Fruit fly (Drosophila melanogaster) whole organism, prepupa: ENCODE results near the gene CG17931.

Experiments
- Blimp-1 ChIP-seq: fragments of 200-800 bp; sonication (Bioruptor generic); optimal IDR thresholded peaks from 3 replicates; lab custom pipeline; 2017; ENCODE audit warnings: missing biosample characterization, missing genetic modification characterization, mild to moderate bottlenecking, moderate library complexity, missing genetic modification reagents
- CG10631 ChIP-seq: fragments of 200-800 bp; sonication (Bioruptor generic); optimal IDR thresholded peaks from 2 replicates; lab custom pipeline; 2016; ENCODE audit warnings: missing biosample characterization, missing genetic modification characterization
- CG10669 ChIP-seq: fragments of 200-800 bp; sonication (Bioruptor generic); optimal IDR thresholded peaks from 3 replicates; lab custom pipeline; 2018; ENCODE audit warnings: missing biosample characterization, mild to moderate bottlenecking, missing genetic modification characterization, moderate library complexity
- CG11762 ChIP-seq: fragments of 200-800 bp; sonication (Bioruptor generic); optimal IDR thresholded peaks from 3 replicates; lab custom pipeline; 2016; ENCODE audit warnings: missing biosample characterization, missing genetic modification characterization; ENCODE audit not compliant: insufficient read depth
- CG11902 ChIP-seq: fragments of 200-800 bp; sonication (Bioruptor generic); optimal IDR thresholded peaks from 3 replicates; lab custom pipeline; 2016; ENCODE audit warnings: missing biosample characterization, missing genetic modification characterization
- CG15336 ChIP-seq: fragments of 200-800 bp; sonication (Bioruptor generic); IDR thresholded peaks from 2 replicates; pipeline ENCODE4 v1.3.6; 2022; ENCODE audit warnings: missing biosample characterization, missing genetic modification characterization
- CG1621 ChIP-seq: fragments of 200-800 bp; sonication (Bioruptor generic); optimal IDR thresholded peaks from 3 replicates; lab custom pipeline; 2018; ENCODE audit warnings: missing biosample characterization, mild to moderate bottlenecking, missing genetic modification characterization
- CG31627 ChIP-seq: fragments of 200-800 bp; sonication (Bioruptor generic); optimal IDR thresholded peaks from 3 replicates; lab custom pipeline; 2016; ENCODE audit warnings: missing biosample characterization, missing genetic modification characterization
- CG32006 ChIP-seq: fragments of 200-800 bp; sonication (Bioruptor generic); optimal IDR thresholded peaks from 3 replicates; lab custom pipeline; 2017; ENCODE audit warnings: missing biosample characterization, mild to moderate bottlenecking, missing genetic modification characterization
- CG34406 ChIP-seq: fragments of 200-800 bp; sonication (Bioruptor generic); optimal IDR thresholded peaks from 3 replicates; lab custom pipeline; 2016; ENCODE audit warnings: missing biosample characterization, missing genetic modification characterization
- CG3919 ChIP-seq: fragments of 200-800 bp; sonication (Bioruptor generic); optimal IDR thresholded peaks from 3 replicates; lab custom pipeline; 2016; ENCODE audit warnings: missing biosample characterization, missing genetic modification characterization
- CG4318 ChIP-seq: fragments of 200-800 bp; sonication (Bioruptor generic); optimal IDR thresholded peaks from 3 replicates; lab custom pipeline; 2017; ENCODE audit warnings: missing biosample characterization, mild to moderate bottlenecking, missing genetic modification characterization
- CG6163 ChIP-seq: fragments of 200-800 bp; sonication (Bioruptor generic); IDR thresholded peaks from 3 replicates; pipeline ENCODE4 v1.3.6; 2022; ENCODE audit warnings: missing biosample characterization, missing genetic modification characterization
- CG6276 ChIP-seq: fragments of 200-800 bp; sonication (Bioruptor generic); optimal IDR thresholded peaks from 2 replicates; lab custom pipeline; 2017; ENCODE audit warnings: missing biosample characterization, mild to moderate bottlenecking, missing genetic modification characterization
- CG6792 ChIP-seq: fragments of 200-800 bp; sonication (Bioruptor generic); optimal IDR thresholded peaks from 3 replicates; lab custom pipeline; 2016; ENCODE audit warnings: missing biosample characterization, missing genetic modification characterization
- CG6854 ChIP-seq: fragments of 200-800 bp; sonication (Bioruptor generic); optimal IDR thresholded peaks from 2 replicates; lab custom pipeline; 2017; ENCODE audit warnings: missing biosample characterization, mild to moderate bottlenecking, missing genetic modification characterization
- CG7368 ChIP-seq: fragments of 200-800 bp; sonication (Bioruptor generic); optimal IDR thresholded peaks from 3 replicates; lab custom pipeline; 2016; ENCODE audit warnings: missing biosample characterization, missing genetic modification characterization
- CG8119 ChIP-seq: fragments of 200-800 bp; sonication (Bioruptor generic); IDR thresholded peaks from 3 replicates; pipeline ENCODE4 v1.3.6; 2022; ENCODE audit warnings: missing biosample characterization, missing genetic modification characterization
- CG8319 ChIP-seq: fragments of 200-800 bp; sonication (Bioruptor generic); optimal IDR thresholded peaks from 3 replicates; lab custom pipeline; 2016; ENCODE audit warnings: missing biosample characterization, missing genetic modification characterization
- CG8632 ChIP-seq: fragments of 200-800 bp; sonication (Bioruptor generic); optimal IDR thresholded peaks from 3 replicates; lab custom pipeline; 2016; ENCODE audit warnings: missing biosample characterization, missing genetic modification characterization
- CG9139 ChIP-seq: fragments of 200-800 bp; sonication (Bioruptor generic); optimal IDR thresholded peaks from 3 replicates; lab custom pipeline; 2017; ENCODE audit warnings: missing biosample characterization, mild to moderate bottlenecking, missing genetic modification characterization
- Eip75B ChIP-seq: fragments of 200-800 bp; sonication (Bioruptor generic); optimal IDR thresholded peaks from 3 replicates; lab custom pipeline; 2016; ENCODE audit warnings: missing biosample characterization, missing genetic modification characterization
- Eip78C ChIP-seq: fragments of 200-800 bp; sonication (Bioruptor generic); peaks from one replicate; lab custom pipeline; 2016; ENCODE audit warnings: missing biosample characterization, missing genetic modification characterization
- Ets21C ChIP-seq: fragments of 200-800 bp; sonication (Bioruptor generic); optimal IDR thresholded peaks from 3 replicates; lab custom pipeline; 2016; ENCODE audit warnings: missing biosample characterization, missing genetic modification characterization
- Gug ChIP-seq: fragments of 200-800 bp; sonication (Bioruptor generic); IDR thresholded peaks from 2 replicates; pipeline ENCODE4 v1.3.6; 2022; ENCODE audit warnings: missing biosample characterization, missing genetic modification characterization
- Hr38 ChIP-seq: sonication (Bioruptor generic); optimal IDR thresholded peaks from 2 replicates; lab custom pipeline; 2016; ENCODE audit warnings: missing biosample characterization, missing genetic modification characterization
- Hr39 ChIP-seq: fragments of 200-800 bp; sonication (Bioruptor generic); optimal IDR thresholded peaks from 2 replicates; lab custom pipeline; 2016; ENCODE audit warnings: missing biosample characterization, missing genetic modification characterization
- Hr4 ChIP-seq: fragments of 200-800 bp; sonication (Bioruptor generic); optimal IDR thresholded peaks from 3 replicates; lab custom pipeline; 2016; ENCODE audit warnings: missing biosample characterization, missing genetic modification characterization
- Lpt ChIP-seq: fragments of 200-800 bp; sonication (Bioruptor generic); optimal IDR thresholded peaks from 3 replicates; lab custom pipeline; 2016; ENCODE audit warnings: missing biosample characterization, missing genetic modification characterization
- Met ChIP-seq: fragments of 200-800 bp; sonication (Bioruptor generic); optimal IDR thresholded peaks from 3 replicates; lab custom pipeline; 2016; ENCODE audit warnings: missing biosample characterization, missing genetic modification characterization
- OdsH ChIP-seq: fragments of 200-800 bp; sonication (Bioruptor generic); optimal IDR thresholded peaks from 3 replicates; lab custom pipeline; 2016; ENCODE audit warnings: missing biosample characterization, missing genetic modification characterization
- Smox ChIP-seq: fragments of 200-800 bp; sonication (Bioruptor generic); optimal IDR thresholded peaks from 3 replicates; lab custom pipeline; 2016; ENCODE audit warnings: missing biosample characterization, missing genetic modification characterization
- Sox14 ChIP-seq: fragments of 200-800 bp; sonication (Bioruptor generic); optimal IDR thresholded peaks from 3 replicates; lab custom pipeline; 2016; ENCODE audit warnings: missing biosample characterization, missing genetic modification characterization
- Sox15 ChIP-seq: fragments of 200-800 bp; sonication (Bioruptor generic); optimal IDR thresholded peaks from 3 replicates; lab custom pipeline; 2016; ENCODE audit warnings: missing biosample characterization, missing genetic modification characterization
- achi ChIP-seq: fragments of 200-800 bp; sonication (Bioruptor generic); optimal IDR thresholded peaks from 3 replicates; lab custom pipeline; 2016; ENCODE audit warnings: missing biosample characterization, missing genetic modification characterization
- acj6 ChIP-seq: fragments of 200-800 bp; sonication (Bioruptor generic); optimal IDR thresholded peaks from 3 replicates; lab custom pipeline; 2016; ENCODE audit warnings: missing biosample characterization, missing genetic modification characterization
- cyc ChIP-seq: fragments of 200-800 bp; sonication (Bioruptor generic); optimal IDR thresholded peaks from 3 replicates; lab custom pipeline; 2016; ENCODE audit warnings: missing biosample characterization, missing genetic modification characterization
- dac ChIP-seq: fragments of 200-800 bp; sonication (Bioruptor generic); optimal IDR thresholded peaks from 2 replicates; lab custom pipeline; 2017; ENCODE audit warnings: missing biosample characterization, mild to moderate bottlenecking, missing genetic modification characterization
- eg ChIP-seq: fragments of 200-800 bp; sonication (Bioruptor generic); IDR thresholded peaks from 3 replicates; pipeline ENCODE4 v1.3.6; 2022; ENCODE audit warnings: missing biosample characterization, missing genetic modification characterization
- esn ChIP-seq: fragments of 200-800 bp; sonication (Bioruptor generic); optimal IDR thresholded peaks from 2 replicates; lab custom pipeline; 2016; ENCODE audit warnings: missing biosample characterization, mild to moderate bottlenecking, missing genetic modification characterization, moderate library complexity
- fkh ChIP-seq: fragments of 200-800 bp; sonication (Bioruptor generic); optimal IDR thresholded peaks from 3 replicates; lab custom pipeline; 2017; ENCODE audit warnings: missing biosample characterization, mild to moderate bottlenecking, missing genetic modification characterization, moderate library complexity
- lz ChIP-seq: fragments of 200-800 bp; sonication (Bioruptor generic); optimal IDR thresholded peaks from 3 replicates; lab custom pipeline; 2016; ENCODE audit warnings: missing biosample characterization, missing genetic modification characterization
- net ChIP-seq: fragments of 200-800 bp; sonication (Bioruptor generic); optimal IDR thresholded peaks from 3 replicates; lab custom pipeline; 2016; ENCODE audit warnings: missing biosample characterization, missing genetic modification characterization
- pdm3 ChIP-seq: fragments of 200-800 bp; sonication (Bioruptor generic); optimal IDR thresholded peaks from 3 replicates; lab custom pipeline; 2016; ENCODE audit warnings: missing biosample characterization, missing genetic modification characterization
- salr ChIP-seq, 2 experiments: fragments of 200-800 bp; sonication (Bioruptor generic); optimal IDR thresholded peaks; 3 replicates each; lab custom pipeline; 2016 to 2018; ENCODE audit warnings: missing biosample characterization in 2 of 2, missing genetic modification characterization in 2 of 2, mild to moderate bottlenecking in 1 of 2
- svp ChIP-seq: fragments of 200-800 bp; sonication (Bioruptor generic); peaks from one replicate; lab custom pipeline; 2016; ENCODE audit warnings: missing biosample characterization, missing genetic modification characterization
- topi ChIP-seq: fragments of 200-800 bp; sonication (Bioruptor generic); optimal IDR thresholded peaks from 3 replicates; lab custom pipeline; 2016; ENCODE audit warnings: missing biosample characterization, missing genetic modification characterization

CG17931 gene

dm6 chr3R:16337053-16337385 is 22.2 kb downstream of the CG17931 start (continued):
- TF ChIP-seq CG11902 (GFP tag; lab: Kevin White, UChicago): peak; percentile 17
- TF ChIP-seq eg: 0 out of 3 replicates have a peak, but pooled peaks have one; percentile 49
- TF ChIP-seq CG6854 (GFP tag; lab: Kevin White, UChicago): no peak
- TF ChIP-seq net (GFP tag; lab: Kevin White, UChicago): peak; percentile 40
- no peak for TF ChIP-seq fkh
- no peak for TF ChIP-seq CG4318 (GFP tag; lab: Kevin White, UChicago)
- peak; percentile 40 for TF ChIP-seq Gug (GFP tag; lab: Robert Waterston, UW)
- TF ChIP-seq Met (GFP tag; lab: Kevin White, UChicago): peak; percentile 40
- TF ChIP-seq CG11762: no peak
- TF ChIP-seq CG31627 (GFP tag; lab: Kevin White, UChicago): peak; percentile 14

- TF ChIP-seq eg: 0 out of 3 replicates have a peak, but pooled peaks have one; percentile 43
- peak in 1 of 2 experiments; percentile 60 for TF ChIP-seq salr (GFP tag; optimal IDR thresholded peaks at IDR 0.05; lab: Kevin White, UChicago)
- TF ChIP-seq CG4318 (GFP tag; lab: Kevin White, UChicago): peak; percentile 70
- TF ChIP-seq CG7368 (GFP tag; lab: Kevin White, UChicago): no peak
- peak; percentile 38 for TF ChIP-seq Sox14 (GFP tag; lab: Kevin White, UChicago)
- peak; percentile 62 for TF ChIP-seq lz (GFP tag; lab: Kevin White, UChicago)
- peak; percentile 28 for TF ChIP-seq CG34406 (GFP tag; lab: Kevin White, UChicago)
- TF ChIP-seq dac: peak; percentile 77
- peak; percentile 17 for TF ChIP-seq achi (GFP tag; lab: Kevin White, UChicago)
- TF ChIP-seq topi: peak; percentile 56
- TF ChIP-seq CG11762: peak; percentile 27
- peak; percentile 46 for TF ChIP-seq CG31627 (GFP tag; lab: Kevin White, UChicago)
- peak; percentile 10 for TF ChIP-seq Lpt (GFP tag; lab: Kevin White, UChicago)
- peak; percentile 38 for TF ChIP-seq CG10631 (GFP tag; lab: Kevin White, UChicago)
- peak; percentile 34 for TF ChIP-seq Ets21C
- peak; percentile 53 for TF ChIP-seq pdm3 (GFP tag; lab: Kevin White, UChicago)
- TF ChIP-seq Sox15 (GFP tag; lab: Kevin White, UChicago): no peak
- TF ChIP-seq CG6276 (GFP tag; lab: Kevin White, UChicago): peak; percentile 71
- peak; percentile 31 for TF ChIP-seq CG6792 (GFP tag; lab: Kevin White, UChicago)
- TF ChIP-seq CG10669 (GFP tag; lab: Kevin White, UChicago): peak; percentile 4
- TF ChIP-seq Eip78C (GFP tag; lab: Kevin White, UChicago): peak; percentile 94
- TF ChIP-seq net (GFP tag; lab: Kevin White, UChicago): peak; percentile 45
- TF ChIP-seq CG8632 (GFP tag; lab: Kevin White, UChicago): no peak
- peak; percentile 90 for TF ChIP-seq CG32006 (GFP tag; lab: Kevin White, UChicago)
- TF ChIP-seq CG3919 (GFP tag; lab: Kevin White, UChicago): peak; percentile 18
- peak; percentile 56 for TF ChIP-seq Hr39
- peak; percentile 55; the same call in 2 of the 3 replicates for TF ChIP-seq CG8119
- peak; percentile 39 for TF ChIP-seq cyc (GFP tag; lab: Kevin White, UChicago)
- TF ChIP-seq fkh: peak; percentile 22
- TF ChIP-seq CG8319: no peak
- no peak for TF ChIP-seq Blimp-1 (GFP tag; lab: Kevin White, UChicago)
- TF ChIP-seq CG1621: no peak
- peak; percentile 64 for TF ChIP-seq OdsH (GFP tag; lab: Kevin White, UChicago)
- TF ChIP-seq esn (GFP tag; lab: Kevin White, UChicago): peak; percentile 66
- no peak for TF ChIP-seq Hr38 (GFP tag; lab: Kevin White, UChicago)
- TF ChIP-seq acj6 (GFP tag; lab: Kevin White, UChicago): peak; percentile 15
- TF ChIP-seq Eip75B: peak; percentile 28
- TF ChIP-seq Hr4 (GFP tag; lab: Kevin White, UChicago): peak; percentile 83
- TF ChIP-seq CG6163 (GFP tag; lab: Robert Waterston, UW): no peak
- no peak for TF ChIP-seq CG11902 (GFP tag; lab: Kevin White, UChicago)
- TF ChIP-seq svp (GFP tag; lab: Kevin White, UChicago): peak; percentile 80
- TF ChIP-seq CG9139 (GFP tag; lab: Kevin White, UChicago): no peak
- TF ChIP-seq Met (GFP tag; lab: Kevin White, UChicago): peak; percentile 70
- TF ChIP-seq CG15336 (GFP tag; lab: Robert Waterston, UW): peak; percentile 51; the same call in 1 of the 2 replicates
- peak; percentile 57 for TF ChIP-seq Smox (GFP tag; lab: Kevin White, UChicago)
Measured at dm6 chr3R:16336327-16337052, 22.8 kb downstream of the CG17931 start.
